Worm (Caenorhabditis elegans): ENCODE measurements around the gene ctsa-3.1.

ce11 chrII:7187110-7187509 lies 45.5 kb upstream of the ctsa-3.1 start, which contains the start of gene C27H5.6:
- TF ChIP-seq flt-1 (GFP tag; IDR thresholded peaks at IDR 0.05): no peak
- TF ChIP-seq T22C8.4 (GFP tag; IDR thresholded peaks at IDR 0.05): no peak
- TF ChIP-seq ztf-29 (GFP tag; IDR thresholded peaks at IDR 0.05): no peak
- TF ChIP-seq klf-2 (GFP tag; conservative IDR thresholded peaks at IDR 0.05): no peak
- no peak for TF ChIP-seq med-1 (GFP tag; optimal IDR thresholded peaks at IDR 0.05; ENCODE audit: insufficient read depth)
- no peak for TF ChIP-seq cog-1 (tag; optimal IDR thresholded peaks at IDR 0.05)
- TF ChIP-seq tab-1 (GFP tag; IDR thresholded peaks at IDR 0.05): no peak
